Fruit fly (Drosophila melanogaster) whole organism, embryonic: ENCODE results near the gene Oatp30B.

Source experiments
- CG17612 ChIP-seq: fragments of 200-800 bp; sonication (Bioruptor generic); IDR thresholded peaks from 2 replicates; pipeline ENCODE4 v1.3.6; 2022; ENCODE audit warnings: missing biosample characterization, missing genetic modification characterization
- CG2875 ChIP-seq: fragments of 200-800 bp; sonication (Bioruptor generic); optimal IDR thresholded peaks from 2 replicates; lab custom pipeline; 2017; ENCODE audit warnings: missing biosample characterization, mild to moderate bottlenecking, missing genetic modification characterization, missing genetic modification reagents
- CG3281 ChIP-seq: fragments of 200-800 bp; sonication (Bioruptor generic); optimal IDR thresholded peaks from 3 replicates; lab custom pipeline; 2017; ENCODE audit warnings: missing biosample characterization, mild to moderate bottlenecking, missing genetic modification characterization
- CG5245 ChIP-seq: fragments of 200-800 bp; sonication (Bioruptor generic); optimal IDR thresholded peaks from 3 replicates; lab custom pipeline; 2016; ENCODE audit warnings: missing biosample characterization, missing genetic modification characterization
- pan ChIP-seq, 4 experiments: fragments of >200 bp in 3 of 4; fragments of 200-800 bp in 1 of 4; sonication (Bioruptor generic) in 1 of 4; optimal IDR thresholded peaks in 3 of 4; IDR thresholded peaks in 1 of 4; 2 replicates each; pipeline versions ENCODE4 v1.3.6 to Lab custom; 2017 to 2022; ENCODE audit warnings: missing biosample characterization in 2 of 4, missing genetic modification characterization in 2 of 4, mixed read lengths in 1 of 4
- tx ChIP-seq: fragments of 200-800 bp; sonication (Bioruptor generic); optimal IDR thresholded peaks from 2 replicates; lab custom pipeline; 2016; ENCODE audit warnings: missing biosample characterization, missing genetic modification characterization

DNA sequence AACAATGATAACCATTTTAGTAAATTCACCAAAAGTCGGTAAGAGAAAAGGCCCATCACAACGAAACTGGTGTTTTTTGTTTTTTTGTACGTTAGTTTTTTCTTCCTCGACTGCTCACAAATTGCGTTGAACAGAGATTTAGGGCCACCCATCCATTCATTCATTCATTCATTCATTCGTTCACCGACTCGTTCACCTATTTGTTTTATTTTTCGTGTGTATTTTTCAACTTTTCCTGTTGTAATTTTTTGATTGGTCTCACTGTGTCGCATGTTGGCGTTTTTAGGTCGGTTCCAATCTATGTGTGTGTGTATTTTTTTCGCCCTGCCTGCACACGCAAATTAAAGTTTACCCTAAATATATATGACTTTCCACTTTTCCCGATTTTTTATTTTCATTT, 3.9 kb downstream of the Oatp30B start:
- TF ChIP-seq CG5245 (GFP tag; lab: Kevin White, UChicago), result no peak
- TF ChIP-seq CG3281 (GFP tag; lab: Kevin White, UChicago), result no peak
- TF ChIP-seq CG17612 (GFP tag; lab: Robert Waterston, UW), result no peak
- no peak for TF ChIP-seq tx (GFP tag; lab: Kevin White, UChicago)
- TF ChIP-seq CG2875 (GFP tag; lab: Kevin White, UChicago), result no peak
- no peak for TF ChIP-seq pan (optimal IDR thresholded peaks at IDR 0.05; lab: Kevin White, UChicago)
- TF ChIP-seq pan (GFP tag; optimal IDR thresholded peaks at IDR 0.05 in 1 of 2, IDR thresholded peaks at IDR 0.05 in 1 of 2), result no peak
